Worm (Caenorhabditis elegans) whole organism, L4 larva: ENCODE results near the gene R04F11.5.

Source experiments
- D1046.2 ChIP-seq: fragments of 200-800 bp; sonication (Bioruptor generic); IDR thresholded peaks from 2 replicates; pipeline ENCODE4 v1.3.6; 2022; ENCODE audit warnings: missing genetic modification characterization, missing compliant biosample characterization
- F10B5.3 ChIP-seq: sonication (generic microtip); optimal IDR thresholded peaks from 2 replicates; lab custom pipeline; 2016; ENCODE audit warnings: mild to moderate bottlenecking, missing genetic modification characterization, missing compliant biosample characterization
- F26F4.8 ChIP-seq: fragments of 200-800 bp; sonication (Bioruptor generic); conservative IDR thresholded peaks from 2 replicates; pipeline ENCODE4 v1.3.6; 2022; ENCODE audit warnings: missing genetic modification characterization, missing compliant biosample characterization
- F44E2.7 ChIP-seq: fragments of 200-800 bp; sonication (Bioruptor generic); IDR thresholded peaks from 2 replicates; pipeline ENCODE4 v2.1.2; 2022; ENCODE audit warnings: missing genetic modification characterization, missing compliant biosample characterization
- R02D3.7 ChIP-seq: fragments of 150-350 bp; sonication (generic microtip); optimal IDR thresholded peaks from 3 replicates; lab custom pipeline; 2014; ENCODE audit warnings: missing biosample characterization, missing genetic modification characterization
- T20F7.1 ChIP-seq: fragments of 200-800 bp; sonication (Bioruptor generic); optimal IDR thresholded peaks from 2 replicates; lab custom pipeline; 2018; ENCODE audit warnings: mild to moderate bottlenecking, missing genetic modification characterization, missing compliant biosample characterization
- Y105C5A.15 ChIP-seq: fragments of 200-800 bp; sonication (Bioruptor generic); IDR thresholded peaks from 2 replicates; pipeline ENCODE4 v1.3.6; 2022; ENCODE audit warnings: missing genetic modification characterization, missing compliant biosample characterization
- Y48G9A.11 ChIP-seq: fragments of 200-800 bp; sonication (Bioruptor generic); IDR thresholded peaks from 2 replicates; pipeline ENCODE4 v1.3.6; 2022; ENCODE audit warnings: missing genetic modification reagents, missing genetic modification characterization, missing compliant biosample characterization
- Y75B8A.6 ChIP-seq: fragments of 200-800 bp; sonication (Bioruptor generic); IDR thresholded peaks from 2 replicates; pipeline ENCODE4 v1.3.6; 2022; ENCODE audit warnings: missing genetic modification reagents, missing genetic modification characterization, missing compliant biosample characterization
- aha-1 ChIP-seq: fragments of 150-350 bp; peaks from one replicate; lab custom pipeline; 2014; ENCODE audit warnings: missing biosample characterization, missing genetic modification characterization
- aly-2 ChIP-seq: sonication (generic microtip); optimal IDR thresholded peaks from 2 replicates; lab custom pipeline; 2018; ENCODE audit warnings: missing biosample characterization, missing genetic modification characterization
- ama-1 ChIP-seq: fragments of 150-350 bp; optimal IDR thresholded peaks from 2 replicates; lab custom pipeline; 2014; ENCODE audit warnings: inconsistent platforms, mixed read lengths
- attf-4 ChIP-seq: sonication (generic microtip); optimal IDR thresholded peaks from 3 replicates; lab custom pipeline; 2017; ENCODE audit warnings: missing biosample characterization, missing genetic modification characterization
- ceh-20 ChIP-seq: fragments of 200-800 bp; sonication (Bioruptor generic); IDR thresholded peaks from 2 replicates; pipeline ENCODE4 v1.3.6; 2022; ENCODE audit warnings: missing genetic modification reagents, missing genetic modification characterization, missing compliant biosample characterization
- ceh-28 ChIP-seq: fragments of 150-350 bp; optimal IDR thresholded peaks from 2 replicates; lab custom pipeline; 2014; ENCODE audit warnings: missing biosample characterization, missing genetic modification reagents, missing genetic modification characterization
- daf-16 ChIP-seq, 3 experiments: sonication (generic microtip); optimal IDR thresholded peaks; 2 replicates each; lab custom pipeline; 2016 to 2017; ENCODE audit warnings: missing genetic modification characterization in 3 of 3, missing genetic modification reagents in 3 of 3, mild to moderate bottlenecking in 2 of 3, missing compliant biosample characterization in 2 of 3, missing biosample characterization in 1 of 3, moderate library complexity in 1 of 3
- daf-8 ChIP-seq: fragments of 200-800 bp; sonication (Bioruptor generic); IDR thresholded peaks from 2 replicates; pipeline ENCODE4 v1.3.6; 2022; ENCODE audit warnings: missing genetic modification characterization, missing compliant biosample characterization
- dmd-6 ChIP-seq: fragments of 200-800 bp; sonication (Bioruptor generic); IDR thresholded peaks from 2 replicates; pipeline ENCODE4 v1.3.6; 2022; ENCODE audit warnings: missing genetic modification reagents, missing genetic modification characterization, missing compliant biosample characterization
- dmd-8 ChIP-seq: fragments of 200-800 bp; sonication (Bioruptor generic); IDR thresholded peaks from 2 replicates; pipeline ENCODE4 v1.3.6; 2022; ENCODE audit warnings: missing genetic modification characterization, missing compliant biosample characterization
- dmd-9 ChIP-seq: fragments of 200-800 bp; sonication (Bioruptor generic); IDR thresholded peaks from 2 replicates; pipeline ENCODE4 v1.3.6; 2022; ENCODE audit warnings: missing genetic modification reagents, missing genetic modification characterization, missing compliant biosample characterization
- dve-1 ChIP-seq: sonication (generic microtip); optimal IDR thresholded peaks from 2 replicates; lab custom pipeline; 2017; ENCODE audit warnings: antibody characterized with exemption, mild to moderate bottlenecking, missing genetic modification characterization, missing compliant biosample characterization; ENCODE audit not compliant: insufficient read depth
- fkh-10 ChIP-seq: fragments of 150-350 bp; optimal IDR thresholded peaks from 2 replicates; lab custom pipeline; 2014; ENCODE audit warnings: missing biosample characterization, missing genetic modification reagents, missing genetic modification characterization
- hlh-11 ChIP-seq: fragments of 200-800 bp; sonication (Bioruptor generic); optimal IDR thresholded peaks from 2 replicates; lab custom pipeline; 2018; ENCODE audit warnings: mild to moderate bottlenecking, missing genetic modification characterization, missing compliant biosample characterization
- hlh-30 ChIP-seq: sonication (generic microtip); optimal IDR thresholded peaks from 2 replicates; lab custom pipeline; 2017; ENCODE audit warnings: antibody characterized with exemption, mild to moderate bottlenecking, missing genetic modification characterization, missing compliant biosample characterization; ENCODE audit not compliant: insufficient read depth
- lim-7 ChIP-seq: fragments of 200-800 bp; sonication (Bioruptor generic); IDR thresholded peaks from 2 replicates; pipeline ENCODE4 v1.3.6; 2022; ENCODE audit warnings: missing genetic modification characterization, missing compliant biosample characterization
- lin-38 ChIP-seq: fragments of 200-800 bp; sonication (Bioruptor generic); IDR thresholded peaks from 2 replicates; pipeline ENCODE4 v1.3.6; 2022; ENCODE audit warnings: missing genetic modification reagents, missing genetic modification characterization, missing compliant biosample characterization
- lir-3 ChIP-seq: sonication (generic microtip); optimal IDR thresholded peaks from 2 replicates; lab custom pipeline; 2016; ENCODE audit warnings: mild to moderate bottlenecking, missing genetic modification characterization, missing compliant biosample characterization
- mdt-29 ChIP-seq: fragments of 200-800 bp; sonication (Bioruptor generic); IDR thresholded peaks from 2 replicates; pipeline ENCODE4 v1.3.6; 2022; ENCODE audit warnings: missing genetic modification reagents, missing genetic modification characterization, missing compliant biosample characterization
- mep-1 ChIP-seq: fragments of 150-350 bp; sonication (generic microtip); optimal IDR thresholded peaks from 3 replicates; lab custom pipeline; 2014; ENCODE audit warnings: missing biosample characterization, missing genetic modification characterization
- mes-2 ChIP-seq: sonication (generic microtip); optimal IDR thresholded peaks from 2 replicates; lab custom pipeline; 2016; ENCODE audit warnings: missing genotype, mild to moderate bottlenecking, missing genetic modification characterization, missing compliant biosample characterization; ENCODE audit not compliant: poor library complexity, severe bottlenecking
- nhr-11 ChIP-seq: fragments of 150-350 bp; optimal IDR thresholded peaks from 2 replicates; lab custom pipeline; 2014; ENCODE audit warnings: missing biosample characterization, missing genetic modification characterization
- nhr-111 ChIP-seq: fragments of 200-800 bp; sonication (Bioruptor generic); optimal IDR thresholded peaks from 2 replicates; lab custom pipeline; 2018; ENCODE audit warnings: mild to moderate bottlenecking, missing genetic modification characterization, missing compliant biosample characterization
- nhr-237 ChIP-seq: sonication (generic microtip); optimal IDR thresholded peaks from 2 replicates; lab custom pipeline; 2017; ENCODE audit warnings: missing biosample characterization, missing genetic modification characterization
- nhr-28 ChIP-seq: fragments of 150-350 bp; optimal IDR thresholded peaks from 2 replicates; lab custom pipeline; 2014; ENCODE audit warnings: missing biosample characterization, missing genetic modification characterization
- nhr-41 ChIP-seq: fragments of 200-800 bp; sonication (Bioruptor generic); IDR thresholded peaks from 2 replicates; pipeline ENCODE4 v1.3.6; 2022; ENCODE audit warnings: missing genetic modification reagents, missing genetic modification characterization, missing compliant biosample characterization
- nhr-48 ChIP-seq: sonication (generic microtip); optimal IDR thresholded peaks from 2 replicates; lab custom pipeline; 2016; ENCODE audit warnings: mild to moderate bottlenecking, missing genetic modification characterization, missing compliant biosample characterization
- nhr-76 ChIP-seq: fragments of 150-350 bp; optimal IDR thresholded peaks from 2 replicates; lab custom pipeline; 2014; ENCODE audit warnings: missing biosample characterization, missing genetic modification characterization
- php-3 ChIP-seq: fragments of 200-800 bp; sonication (Bioruptor generic); IDR thresholded peaks from 2 replicates; pipeline ENCODE4 v1.3.6; 2022; ENCODE audit warnings: missing genetic modification reagents, missing genetic modification characterization, missing compliant biosample characterization
- pqm-1 ChIP-seq: sonication (generic microtip); optimal IDR thresholded peaks from 2 replicates; lab custom pipeline; 2017; ENCODE audit warnings: missing biosample characterization, missing genetic modification characterization
- saeg-2 ChIP-seq: fragments of 200-800 bp; sonication (Bioruptor generic); IDR thresholded peaks from 2 replicates; pipeline ENCODE4 v1.3.6; 2022; ENCODE audit warnings: missing genetic modification reagents, missing genetic modification characterization, missing compliant biosample characterization
- set-16 ChIP-seq: fragments of 200-800 bp; sonication (Bioruptor generic); IDR thresholded peaks from 2 replicates; pipeline ENCODE4 v1.3.6; 2022; ENCODE audit warnings: missing genetic modification reagents, missing genetic modification characterization, missing compliant biosample characterization
- snpc-4 ChIP-seq: fragments of 150-350 bp; optimal IDR thresholded peaks from 2 replicates; lab custom pipeline; 2014; ENCODE audit warnings: missing biosample characterization, missing genetic modification characterization
- tra-1 ChIP-seq: fragments of 200-800 bp; sonication (Bioruptor generic); IDR thresholded peaks from 2 replicates; pipeline ENCODE4 v1.3.6; 2022; ENCODE audit warnings: missing genetic modification reagents, missing genetic modification characterization, missing compliant biosample characterization
- vab-7 ChIP-seq: fragments of 200-800 bp; sonication (Bioruptor generic); IDR thresholded peaks from 2 replicates; pipeline ENCODE4 v1.3.6; 2022; ENCODE audit warnings: missing genetic modification reagents, missing genetic modification characterization, missing compliant biosample characterization
- ztf-11 ChIP-seq: fragments of 150-350 bp; optimal IDR thresholded peaks from 2 replicates; lab custom pipeline; 2014; ENCODE audit warnings: missing biosample characterization, missing genetic modification characterization

Gene R04F11.5

ce11 chrV:12303453-12304077 lies 14.3 kb downstream of the R04F11.5 start (continued):
- TF ChIP-seq F26F4.8 (GFP tag; lab: Robert Waterston, UW), result peak; percentile 100
- peak; percentile 100 for TF ChIP-seq dmd-8 (GFP tag; lab: Robert Waterston, UW)
- TF ChIP-seq ceh-28 (tag; lab: Kevin White, UChicago), result no peak
- TF ChIP-seq ztf-11, result peak; percentile 49
- no peak for TF ChIP-seq nhr-76 (tag; lab: Kevin White, UChicago)
- TF ChIP-seq dmd-6 (GFP tag; lab: Robert Waterston, UW), result peak; percentile 88
- TF ChIP-seq ceh-20 (GFP tag; lab: Robert Waterston, UW), result peak; percentile 97
- peak; percentile 96 for TF ChIP-seq dmd-9 (GFP tag; lab: Robert Waterston, UW)
- peak; percentile 97 for TF ChIP-seq D1046.2

- peak; percentile 60 for TF ChIP-seq T20F7.1 (GFP tag; lab: Kevin White, UChicago)
- peak; percentile 17 for TF ChIP-seq aha-1
- peak; percentile 26 for TF ChIP-seq nhr-48 (tag; lab: Kevin White, UChicago)
- peak; percentile 84 for TF ChIP-seq hlh-30 (tag; lab: Kevin White, UChicago)
- peak; percentile 54 for TF ChIP-seq dmd-6 (GFP tag; lab: Robert Waterston, UW)
- TF ChIP-seq dve-1 (tag; lab: Kevin White, UChicago), result peak; percentile 57
- peak; percentile 15; the same call in 1 of the 2 replicates for TF ChIP-seq lim-7 (GFP tag; lab: Robert Waterston, UW)
- peak; percentile 19 for TF ChIP-seq nhr-28 (tag; lab: Kevin White, UChicago)
- no peak for TF ChIP-seq nhr-11 (tag; lab: Kevin White, UChicago)
- TF ChIP-seq php-3, result peak; percentile 64; the same call in 1 of the 2 replicates
- TF ChIP-seq tra-1 (GFP tag; lab: Robert Waterston, UW), result no peak
- TF ChIP-seq lir-3, result no peak
- TF ChIP-seq daf-16 (GFP tag; optimal IDR thresholded peaks at IDR 0.05; lab: Kevin White, UChicago), result no peak
- peak; percentile 50 for TF ChIP-seq daf-16 (tag; optimal IDR thresholded peaks at IDR 0.05; lab: Kevin White, UChicago)
- TF ChIP-seq R02D3.7 (tag; lab: Kevin White, UChicago), result no peak
- 0 out of 2 replicates have a peak, but pooled peaks have one; percentile 9 for TF ChIP-seq nhr-41 (GFP tag; lab: Robert Waterston, UW)
- no peak for TF ChIP-seq Y105C5A.15 (GFP tag; lab: Robert Waterston, UW)
- TF ChIP-seq mdt-29 (GFP tag; lab: Robert Waterston, UW), result peak; percentile 64
- peak; percentile 47 for TF ChIP-seq pqm-1 (tag; lab: Kevin White, UChicago)
- TF ChIP-seq mep-1 (tag; lab: Kevin White, UChicago), result peak; percentile 37
- peak; percentile 73 for TF ChIP-seq hlh-11 (tag; lab: Kevin White, UChicago)
These were observed 15.7 kb downstream of the R04F11.5 start, which contains the start of the genes frm-7 and F55C5.17 for ce11 chrV:12301985-12302591. frm-7 (plus strand) TSS chrV:12302484. F55C5.17 (plus strand) TSS chrV:12302541.

- TF ChIP-seq ceh-28 (tag; lab: Kevin White, UChicago) (no peak), Y48G9A.11 (GFP tag; lab: Robert Waterston, UW) (no peak), set-16 (GFP tag; lab: Robert Waterston, UW) (no peak), ama-1 (no peak), nhr-237 (tag; lab: Kevin White, UChicago) (no peak), aly-2 (no peak), saeg-2 (GFP tag; lab: Robert Waterston, UW) (no peak), nhr-111 (GFP tag; lab: Kevin White, UChicago) (no peak), Y75B8A.6 (no peak), F44E2.7 (GFP tag; lab: Robert Waterston, UW) (no peak), vab-7 (GFP tag; lab: Robert Waterston, UW) (no peak), fkh-10 (GFP tag; lab: Kevin White, UChicago) (no peak), lir-3 (no peak), nhr-28 (tag; lab: Kevin White, UChicago) (peak; percentile 48), mes-2 (tag; lab: Kevin White, UChicago) (no peak), nhr-48 (tag; lab: Kevin White, UChicago) (no peak), snpc-4 (tag; lab: Kevin White, UChicago) (no peak), attf-4 (no peak), tra-1 (GFP tag; lab: Robert Waterston, UW) (no peak), daf-8 (GFP tag; lab: Robert Waterston, UW) (no peak), lin-38 (GFP tag; lab: Robert Waterston, UW) (no peak), F26F4.8 (GFP tag; lab: Robert Waterston, UW) (no peak), F10B5.3 (tag; lab: Kevin White, UChicago) (no peak)
These were observed 16.9 kb downstream of the R04F11.5 start for ce11 chrV:12300780-12301460.
